Worm (Caenorhabditis elegans) whole organism, L2 larva: ENCODE measurements around the gene ZK829.3.

Source experiments
- R02D3.7 ChIP-seq: fragments of 150-350 bp; optimal IDR thresholded peaks from 2 replicates; lab custom pipeline; 2014; ENCODE audit warnings: missing biosample characterization, missing genetic modification characterization
- aly-2 ChIP-seq: fragments of 150-350 bp; optimal IDR thresholded peaks from 2 replicates; lab custom pipeline; 2014; ENCODE audit warnings: missing biosample characterization, missing genetic modification characterization
- ama-1 ChIP-seq: fragments of 150-350 bp; optimal IDR thresholded peaks from 2 replicates; lab custom pipeline; 2018; ENCODE audit warnings: inconsistent platforms
- fos-1 ChIP-seq: fragments of 150-350 bp; optimal IDR thresholded peaks from 2 replicates; lab custom pipeline; 2014; ENCODE audit warnings: missing biosample characterization, missing genetic modification characterization
- mdl-1 ChIP-seq, 2 experiments: fragments of 150-350 bp in 1 of 2; sonication (generic microtip) in 1 of 2; optimal IDR thresholded peaks; 2 replicates each; lab custom pipeline; 2017; ENCODE audit warnings: missing biosample characterization in 2 of 2, missing genetic modification characterization in 2 of 2
- nhr-11 ChIP-seq: fragments of 150-350 bp; optimal IDR thresholded peaks from 2 replicates; lab custom pipeline; 2014; ENCODE audit warnings: missing biosample characterization, missing genetic modification characterization
- nhr-12 ChIP-seq: fragments of 150-350 bp; optimal IDR thresholded peaks from 2 replicates; lab custom pipeline; 2014; ENCODE audit warnings: missing biosample characterization, missing genetic modification characterization
- nhr-237 ChIP-seq: fragments of 150-350 bp; optimal IDR thresholded peaks from 2 replicates; lab custom pipeline; 2014; ENCODE audit warnings: missing biosample characterization, missing genetic modification characterization
- nhr-6 ChIP-seq: fragments of 150-350 bp; optimal IDR thresholded peaks from 2 replicates; lab custom pipeline; 2014; ENCODE audit warnings: missing biosample characterization, missing genetic modification characterization
- sma-9 ChIP-seq, 2 experiments: fragments of 150-350 bp in 1 of 2; sonication (generic microtip) in 1 of 2; optimal IDR thresholded peaks; 2 replicates each; lab custom pipeline; 2014 to 2016; ENCODE audit warnings: missing genetic modification characterization in 2 of 2, mild to moderate bottlenecking in 1 of 2, missing biosample characterization in 1 of 2, missing compliant biosample characterization in 1 of 2, missing genetic modification reagents in 1 of 2, moderate library complexity in 1 of 2
- unc-39 ChIP-seq: fragments of 150-350 bp; optimal IDR thresholded peaks from 2 replicates; lab custom pipeline; 2014; ENCODE audit warnings: missing biosample characterization, missing genetic modification characterization
- ztf-4 ChIP-seq: fragments of 150-350 bp; optimal IDR thresholded peaks from 2 replicates; lab custom pipeline; 2014; ENCODE audit warnings: missing biosample characterization, missing genetic modification characterization

- no peak for TF ChIP-seq nhr-6
- no peak for TF ChIP-seq unc-39 (tag; lab: Kevin White, UChicago)
- no peak for TF ChIP-seq nhr-11 (tag; lab: Kevin White, UChicago)
- TF ChIP-seq sma-9 (GFP tag; optimal IDR thresholded peaks at IDR 0.05; lab: Kevin White, UChicago), result no peak
- no peak for TF ChIP-seq sma-9 (tag; optimal IDR thresholded peaks at IDR 0.05; lab: Kevin White, UChicago)
- no peak for TF ChIP-seq ztf-4
- no peak for TF ChIP-seq R02D3.7 (tag; lab: Kevin White, UChicago)
- no peak for TF ChIP-seq aly-2 (tag; lab: Kevin White, UChicago)
- no peak for TF ChIP-seq ama-1 (lab: Kevin White, UChicago)
- no peak for TF ChIP-seq nhr-12 (tag; lab: Kevin White, UChicago)
- no peak for TF ChIP-seq mdl-1 (tag; optimal IDR thresholded peaks at IDR 0.05; lab: Kevin White, UChicago)
- no peak for TF ChIP-seq fos-1 (tag; lab: Kevin White, UChicago)
- no peak for TF ChIP-seq nhr-237 (tag; lab: Kevin White, UChicago)
These were observed 23.5 kb downstream of the ZK829.3 start, which contains the start of gene ZK822.1 for ce11 chrIV:11922011-11922410.
